Worm (Caenorhabditis elegans): ENCODE measurements around the gene mrps-9.

Gene mrps-9

ce11 chrIII:8287519-8287918, 21.7 kb downstream of the mrps-9 start (continued):
- TF ChIP-seq fos-1 (tag; optimal IDR thresholded peaks at IDR 0.05) (no peak), nhr-6 (tag; optimal IDR thresholded peaks at IDR 0.05) (no peak), ZK546.5 (tag; optimal IDR thresholded peaks at IDR 0.05) (no peak), dmd-4 (tag; optimal IDR thresholded peaks at IDR 0.05) (no peak), peb-1 (tag; optimal IDR thresholded peaks at IDR 0.05) (no peak)

- TF ChIP-seq nhr-129 (tag; optimal IDR thresholded peaks at IDR 0.05) (no peak), crh-2 (tag; optimal IDR thresholded peaks at IDR 0.05) (no peak), F13H6.1 (tag; optimal IDR thresholded peaks at IDR 0.05) (no peak), gmeb-1 (tag; optimal IDR thresholded peaks at IDR 0.05) (no peak), unc-62 (GFP tag; optimal IDR thresholded peaks at IDR 0.05) (no peak), nhr-23 (tag; optimal IDR thresholded peaks at IDR 0.05) (no peak), dmd-4 (tag; optimal IDR thresholded peaks at IDR 0.05) (no peak), ceh-82 (tag; optimal IDR thresholded peaks at IDR 0.05) (no peak), nhr-21 (tag; optimal IDR thresholded peaks at IDR 0.05) (no peak), ztf-11 (tag; optimal IDR thresholded peaks at IDR 0.05) (no peak), sem-4 (tag; optimal IDR thresholded peaks at IDR 0.05) (no peak), lin-11 (tag; optimal IDR thresholded peaks at IDR 0.05) (no peak), elt-3 (tag; optimal IDR thresholded peaks at IDR 0.05) (no peak), elt-1 (tag; optimal IDR thresholded peaks at IDR 0.05) (no peak), mab-5 (tag; optimal IDR thresholded peaks at IDR 0.05) (no peak), snpc-4 (tag; optimal IDR thresholded peaks at IDR 0.05) (no peak), R02D3.7 (tag; optimal IDR thresholded peaks at IDR 0.05) (no peak)
These were observed 23.3 kb downstream of the mrps-9 start for ce11 chrIII:8289181-8289580.

- TF ChIP-seq nhr-237 (tag; optimal IDR thresholded peaks at IDR 0.05) (no peak), lsy-2 (tag; optimal IDR thresholded peaks at IDR 0.05) (no peak), mbf-1 (tag; optimal IDR thresholded peaks at IDR 0.05) (no peak), unc-39 (tag; optimal IDR thresholded peaks at IDR 0.05) (no peak), nhr-25 (tag; optimal IDR thresholded peaks at IDR 0.05) (no peak), nhr-21 (tag; optimal IDR thresholded peaks at IDR 0.05) (no peak), zag-1 (tag; optimal IDR thresholded peaks at IDR 0.05) (no peak), R02D3.7 (tag; optimal IDR thresholded peaks at IDR 0.05) (no peak), sma-3 (GFP tag; optimal IDR thresholded peaks at IDR 0.05) (no peak), ztf-1 (GFP tag; conservative IDR thresholded peaks at IDR 0.05) (no peak), nhr-129 (tag; optimal IDR thresholded peaks at IDR 0.05) (no peak), crh-2 (tag; optimal IDR thresholded peaks at IDR 0.05) (no peak), lin-39 (tag; optimal IDR thresholded peaks at IDR 0.05) (no peak), elt-3 (tag; optimal IDR thresholded peaks at IDR 0.05) (no peak), unc-62 (GFP tag; optimal IDR thresholded peaks at IDR 0.05) (no peak), ztf-4 (tag; optimal IDR thresholded peaks at IDR 0.05) (no peak), lin-11 (tag; optimal IDR thresholded peaks at IDR 0.05) (no peak), F13H6.1 (tag; optimal IDR thresholded peaks at IDR 0.05) (no peak), nhr-6 (tag; optimal IDR thresholded peaks at IDR 0.05) (no peak), sma-9 (GFP tag; optimal IDR thresholded peaks at IDR 0.05) (peak; percentile 11), sma-9 (tag; optimal IDR thresholded peaks at IDR 0.05) (no peak), gmeb-1 (tag; optimal IDR thresholded peaks at IDR 0.05) (peak; percentile 10), fos-1 (tag; optimal IDR thresholded peaks at IDR 0.05) (peak; percentile 98), mdl-1 (tag; optimal IDR thresholded peaks at IDR 0.05) (no peak), lin-13 (GFP tag; optimal IDR thresholded peaks at IDR 0.05) (no peak), ceh-16 (tag; optimal IDR thresholded peaks at IDR 0.05) (no peak), unc-55 (GFP tag; optimal IDR thresholded peaks at IDR 0.05) (peak; percentile 27), egl-27 (tag; optimal IDR thresholded peaks at IDR 0.05) (no peak), alr-1 (tag; optimal IDR thresholded peaks at IDR 0.05) (no peak), elt-1 (tag; optimal IDR thresholded peaks at IDR 0.05) (no peak), snpc-4 (tag; optimal IDR thresholded peaks at IDR 0.05) (no peak), nhr-11 (tag; optimal IDR thresholded peaks at IDR 0.05) (no peak), C34F6.9 (tag; optimal IDR thresholded peaks at IDR 0.05) (no peak)
These were observed 25.6 kb downstream of the mrps-9 start for ce11 chrIII:8291268-8292032.
